Fruit fly (Drosophila melanogaster) whole organism, embryonic: ENCODE data around the gene CG34290.

ENCODE experiments used
- Aef1 ChIP-seq: fragments of 200-800 bp; sonication (Bioruptor generic); IDR thresholded peaks from 3 replicates; pipeline ENCODE4 v1.3.6; 2022; ENCODE audit warnings: missing biosample characterization, missing genetic modification characterization
- CG1024 ChIP-seq: fragments of 200-800 bp; sonication (Bioruptor generic); IDR thresholded peaks from 2 replicates; pipeline ENCODE4 v1.3.6; 2022; ENCODE audit warnings: missing biosample characterization, missing genetic modification characterization
- CG10565 ChIP-seq: fragments of 200-800 bp; sonication (Bioruptor generic); optimal IDR thresholded peaks from 3 replicates; lab custom pipeline; 2016; ENCODE audit warnings: missing biosample characterization, mild to moderate bottlenecking, missing genetic modification characterization
- CG10654 ChIP-seq: fragments of 200-800 bp; sonication (Bioruptor generic); optimal IDR thresholded peaks from 2 replicates; lab custom pipeline; 2016; ENCODE audit warnings: missing biosample characterization, missing genetic modification characterization
- CG10979 ChIP-seq: fragments of 200-800 bp; sonication (Bioruptor generic); optimal IDR thresholded peaks from 2 replicates; lab custom pipeline; 2018; ENCODE audit warnings: missing biosample characterization, mild to moderate bottlenecking, missing genetic modification characterization, moderate library complexity
- CG11504 ChIP-seq: fragments of 200-800 bp; sonication (Bioruptor generic); optimal IDR thresholded peaks from 3 replicates; lab custom pipeline; 2019; ENCODE audit warnings: missing biosample characterization, mild to moderate bottlenecking, missing genetic modification characterization, moderate library complexity
- CG12155 ChIP-seq: fragments of 200-800 bp; sonication (Bioruptor generic); optimal IDR thresholded peaks from 3 replicates; lab custom pipeline; 2016; ENCODE audit warnings: missing biosample characterization, missing genetic modification characterization
- CG12236 ChIP-seq: fragments of 200-800 bp; sonication (Bioruptor generic); optimal IDR thresholded peaks from 2 replicates; lab custom pipeline; 2016; ENCODE audit warnings: missing biosample characterization, missing genetic modification characterization
- CG1233 ChIP-seq: fragments of 200-800 bp; sonication (Bioruptor generic); optimal IDR thresholded peaks from 4 replicates; lab custom pipeline; 2018; ENCODE audit warnings: missing biosample characterization, mild to moderate bottlenecking, missing genetic modification characterization
- CG12744 ChIP-seq: fragments of 200-800 bp; sonication (Bioruptor generic); optimal IDR thresholded peaks from 2 replicates; lab custom pipeline; 2016; ENCODE audit warnings: missing biosample characterization, missing genetic modification characterization
- CG13775 ChIP-seq: fragments of 200-800 bp; sonication (Bioruptor generic); optimal IDR thresholded peaks from 3 replicates; lab custom pipeline; 2017; ENCODE audit warnings: missing biosample characterization, mild to moderate bottlenecking, missing genetic modification characterization
- CG14050 ChIP-seq: fragments of 200-800 bp; sonication (Bioruptor generic); IDR thresholded peaks from 3 replicates; pipeline ENCODE4 v1.3.6; 2022; ENCODE audit warnings: missing biosample characterization, missing genetic modification characterization
- CG14860 ChIP-seq: fragments of 200-800 bp; sonication (Bioruptor generic); IDR thresholded peaks from 3 replicates; pipeline ENCODE4 v1.3.6; 2022; ENCODE audit warnings: missing biosample characterization, missing genetic modification characterization; ENCODE audit not compliant: partially characterized antibody
- CG17328 ChIP-seq: fragments of 200-800 bp; sonication (Bioruptor generic); IDR thresholded peaks from 2 replicates; pipeline ENCODE4 v1.3.6; 2022; ENCODE audit warnings: missing biosample characterization, missing genetic modification characterization
- CG17361 ChIP-seq: fragments of 200-800 bp; sonication (Bioruptor generic); IDR thresholded peaks from 3 replicates; pipeline ENCODE4 v1.3.6; 2022; ENCODE audit warnings: missing biosample characterization, missing genetic modification characterization
- CG2678 ChIP-seq: fragments of 200-800 bp; sonication (Bioruptor generic); optimal IDR thresholded peaks from 3 replicates; lab custom pipeline; 2019; ENCODE audit warnings: missing biosample characterization, mild to moderate bottlenecking, missing genetic modification characterization, moderate library complexity
- CG31388 ChIP-seq: fragments of 200-800 bp; sonication (Bioruptor generic); optimal IDR thresholded peaks from 2 replicates; lab custom pipeline; 2016; ENCODE audit warnings: missing biosample characterization, missing genetic modification characterization
- CG32772 ChIP-seq: fragments of 200-800 bp; sonication (Bioruptor generic); IDR thresholded peaks from 2 replicates; pipeline ENCODE4 v1.3.6; 2022; ENCODE audit warnings: missing biosample characterization, missing genetic modification characterization
- CG33557 ChIP-seq: fragments of 200-800 bp; sonication (Bioruptor generic); optimal IDR thresholded peaks from 2 replicates; lab custom pipeline; 2019; ENCODE audit warnings: missing biosample characterization, mild to moderate bottlenecking, missing genetic modification characterization, moderate library complexity
- CG4404 ChIP-seq: fragments of 200-800 bp; sonication (Bioruptor generic); IDR thresholded peaks from 2 replicates; pipeline ENCODE4 v1.3.6; 2022; ENCODE audit warnings: missing biosample characterization, missing genetic modification characterization
- CG7786 ChIP-seq: fragments of 200-800 bp; sonication (Bioruptor generic); optimal IDR thresholded peaks from 2 replicates; lab custom pipeline; 2016; ENCODE audit warnings: missing biosample characterization, missing genetic modification characterization
- CG8089 ChIP-seq: fragments of 200-800 bp; sonication (Bioruptor generic); optimal IDR thresholded peaks from 3 replicates; lab custom pipeline; 2016; ENCODE audit warnings: missing biosample characterization, missing genetic modification characterization
- CG9817 ChIP-seq: fragments of 200-800 bp; sonication (Bioruptor generic); optimal IDR thresholded peaks from 2 replicates; lab custom pipeline; 2018; ENCODE audit warnings: missing biosample characterization, mild to moderate bottlenecking, missing genetic modification characterization, moderate library complexity
- CG9932 ChIP-seq: fragments of 200-800 bp; sonication (Bioruptor generic); IDR thresholded peaks from 2 replicates; pipeline ENCODE4 v1.3.6; 2022; ENCODE audit warnings: missing biosample characterization, missing genetic modification characterization
- Dek ChIP-seq: fragments of 200-800 bp; sonication (Bioruptor generic); optimal IDR thresholded peaks from 3 replicates; lab custom pipeline; 2019; ENCODE audit warnings: missing biosample characterization, mild to moderate bottlenecking, missing genetic modification characterization, moderate library complexity
- Dip2 ChIP-seq: fragments of 200-800 bp; sonication (Bioruptor generic); IDR thresholded peaks from 2 replicates; pipeline ENCODE4 v1.3.6; 2022; ENCODE audit warnings: missing biosample characterization, missing genetic modification characterization
- Hey ChIP-seq: fragments of 200-800 bp; sonication (Bioruptor generic); optimal IDR thresholded peaks from 3 replicates; lab custom pipeline; 2018; ENCODE audit warnings: missing biosample characterization, mild to moderate bottlenecking, missing genetic modification characterization
- Lpt ChIP-seq: fragments of >200 bp; optimal IDR thresholded peaks from 2 replicates; lab custom pipeline; 2018; ENCODE audit warnings: missing biosample characterization, missing genetic modification characterization
- MBD-R2 ChIP-seq: fragments of 200-800 bp; sonication (Bioruptor generic); IDR thresholded peaks from 2 replicates; pipeline ENCODE4 v1.3.6; 2022; ENCODE audit warnings: missing biosample characterization, missing genetic modification characterization
- MESR4 ChIP-seq: fragments of 200-800 bp; sonication (Bioruptor generic); optimal IDR thresholded peaks from 2 replicates; lab custom pipeline; 2018; ENCODE audit warnings: missing biosample characterization, mild to moderate bottlenecking, missing genetic modification characterization, moderate library complexity
- Meics ChIP-seq: fragments of 200-800 bp; sonication (Bioruptor generic); optimal IDR thresholded peaks from 2 replicates; lab custom pipeline; 2017; ENCODE audit warnings: missing biosample characterization, mild to moderate bottlenecking, missing genetic modification characterization
- Stat92E ChIP-seq, 3 experiments: fragments of >200 bp in 2 of 3; fragments of 200-800 bp in 1 of 3; sonication (Bioruptor generic) in 1 of 3; optimal IDR thresholded peaks; 2 replicates each; lab custom pipeline; 2017 to 2019; ENCODE audit warnings: missing biosample characterization in 3 of 3, missing genetic modification characterization in 3 of 3, mild to moderate bottlenecking in 1 of 3, moderate library complexity in 1 of 3
- TFAM ChIP-seq: fragments of 200-800 bp; sonication (Bioruptor generic); optimal IDR thresholded peaks from 2 replicates; lab custom pipeline; 2017; ENCODE audit warnings: missing biosample characterization, missing genetic modification characterization, inconsistent platforms
- YL-1 ChIP-seq: fragments of 200-800 bp; sonication (Bioruptor generic); optimal IDR thresholded peaks from 3 replicates; lab custom pipeline; 2017; ENCODE audit warnings: missing biosample characterization, mild to moderate bottlenecking, missing genetic modification characterization
- cwo ChIP-seq: fragments of 200-800 bp; sonication (Bioruptor generic); optimal IDR thresholded peaks from 3 replicates; lab custom pipeline; 2017; ENCODE audit warnings: missing biosample characterization, missing genetic modification characterization, mild to moderate bottlenecking, moderate library complexity, missing genetic modification reagents
- gcm2 ChIP-seq: fragments of 200-800 bp; sonication (Bioruptor generic); optimal IDR thresholded peaks from 2 replicates; lab custom pipeline; 2016; ENCODE audit warnings: missing biosample characterization, missing genetic modification characterization
- gsb ChIP-seq: fragments of 200-800 bp; sonication (Bioruptor generic); IDR thresholded peaks from 2 replicates; pipeline ENCODE4 v1.3.6; 2022; ENCODE audit warnings: missing biosample characterization, missing genetic modification characterization
- inv ChIP-seq: fragments of 200-800 bp; sonication (Bioruptor generic); IDR thresholded peaks from 2 replicates; pipeline ENCODE4 v1.3.6; 2022; ENCODE audit warnings: missing biosample characterization, missing genetic modification characterization; ENCODE audit not compliant: partially characterized antibody
- knrl ChIP-seq: fragments of 200-800 bp; sonication (Bioruptor generic); IDR thresholded peaks from 3 replicates; pipeline ENCODE4 v1.3.6; 2022; ENCODE audit warnings: missing biosample characterization, missing genetic modification characterization; ENCODE audit not compliant: partially characterized antibody
- lab ChIP-seq: fragments of 200-800 bp; sonication (Bioruptor generic); optimal IDR thresholded peaks from 3 replicates; lab custom pipeline; 2017; ENCODE audit warnings: missing biosample characterization, missing genetic modification characterization, mild to moderate bottlenecking, moderate library complexity, missing genetic modification reagents
- nmo ChIP-seq: fragments of 200-800 bp; sonication (Bioruptor generic); optimal IDR thresholded peaks from 2 replicates; lab custom pipeline; 2018; ENCODE audit warnings: missing biosample characterization, mild to moderate bottlenecking, missing genetic modification characterization, moderate library complexity
- pfk ChIP-seq: fragments of 200-800 bp; sonication (Bioruptor generic); optimal IDR thresholded peaks from 2 replicates; lab custom pipeline; 2018; ENCODE audit warnings: missing biosample characterization, mild to moderate bottlenecking, missing genetic modification characterization, moderate library complexity
- prd ChIP-seq, 3 experiments: fragments of >200 bp in 2 of 3; fragments of 200-800 bp in 1 of 3; sonication (Bioruptor generic) in 1 of 3; optimal IDR thresholded peaks in 2 of 3; IDR thresholded peaks in 1 of 3; 2 replicates in 2 of 3; 3 replicates in 1 of 3; pipeline versions ENCODE4 v1.3.6 to Lab custom; 2017 to 2022; ENCODE audit warnings: missing biosample characterization in 1 of 3, missing genetic modification characterization in 1 of 3
- repo ChIP-seq: fragments of 200-800 bp; sonication (Bioruptor generic); optimal IDR thresholded peaks from 2 replicates; lab custom pipeline; 2016; ENCODE audit warnings: missing biosample characterization, missing genetic modification characterization
- sim ChIP-seq: fragments of 200-800 bp; sonication (Bioruptor generic); IDR thresholded peaks from 2 replicates; pipeline ENCODE4 v1.3.6; 2022; ENCODE audit warnings: missing biosample characterization, missing genetic modification characterization
- sima ChIP-seq: fragments of 200-800 bp; sonication (Bioruptor generic); optimal IDR thresholded peaks from 2 replicates; lab custom pipeline; 2016; ENCODE audit warnings: missing biosample characterization, missing genetic modification characterization
- sna ChIP-seq: fragments of 200-800 bp; sonication (Bioruptor generic); IDR thresholded peaks from 2 replicates; pipeline ENCODE4 v1.3.6; 2022; ENCODE audit warnings: missing biosample characterization, missing genetic modification characterization; ENCODE audit not compliant: partially characterized antibody
- wdn ChIP-seq: fragments of 200-800 bp; sonication (Bioruptor generic); IDR thresholded peaks from 2 replicates; pipeline ENCODE4 v1.3.6; 2022; ENCODE audit warnings: missing biosample characterization, missing genetic modification characterization

CG34290 gene

dm6 chr3R:24259278-24260040 is 30.2 kb downstream of the CG34290 start (continued):
- TF ChIP-seq Stat92E (GFP tag; optimal IDR thresholded peaks at IDR 0.05; lab: Kevin White, UChicago): no peak
- peak; percentile 80 for TF ChIP-seq MBD-R2
- peak; percentile 89 for TF ChIP-seq nmo
- TF ChIP-seq CG14860 (GFP tag; lab: Robert Waterston, UW): no peak
- TF ChIP-seq lab (GFP tag; lab: Kevin White, UChicago): peak; percentile 95
- peak; percentile 86 for TF ChIP-seq cwo (GFP tag; lab: Kevin White, UChicago)
- TF ChIP-seq CG12155 (GFP tag; lab: Kevin White, UChicago): peak; percentile 91
- TF ChIP-seq CG31388 (GFP tag; lab: Kevin White, UChicago): peak; percentile 69
- TF ChIP-seq CG32772 (GFP tag; lab: Robert Waterston, UW): peak; percentile 89
- TF ChIP-seq Dek (tag; lab: Kevin White, UChicago): peak; percentile 92
- TF ChIP-seq gcm2: peak; percentile 79
- peak; percentile 47 for TF ChIP-seq sima (GFP tag; lab: Kevin White, UChicago)
- TF ChIP-seq YL-1 (GFP tag; lab: Kevin White, UChicago): peak; percentile 47
- peak; percentile 88 for TF ChIP-seq CG1233 (GFP tag; lab: Kevin White, UChicago)
- TF ChIP-seq Dip2 (GFP tag; lab: Robert Waterston, UW): no peak
- TF ChIP-seq Aef1 (GFP tag; lab: Robert Waterston, UW): peak; percentile 73
- TF ChIP-seq CG12236 (GFP tag; lab: Kevin White, UChicago): peak; percentile 75
- TF ChIP-seq CG17328 (GFP tag; lab: Robert Waterston, UW): peak; percentile 92
- peak; percentile 94 for TF ChIP-seq CG2678 (tag; lab: Kevin White, UChicago)
- TF ChIP-seq CG10979: peak; percentile 91
- TF ChIP-seq Lpt (GFP tag; lab: Kevin White, UChicago): no peak
- peak; percentile 90; the same call in 2 of the 3 replicates for TF ChIP-seq CG17361
- TF ChIP-seq CG1024 (GFP tag; lab: Robert Waterston, UW): peak; percentile 73
- TF ChIP-seq CG7786: peak; percentile 95
- TF ChIP-seq knrl (GFP tag; lab: Robert Waterston, UW): no peak
- peak; percentile 94 for TF ChIP-seq Meics (GFP tag; lab: Kevin White, UChicago)
- TF ChIP-seq CG8089 (GFP tag; lab: Kevin White, UChicago): peak; percentile 86
- peak; percentile 84 for TF ChIP-seq CG4404
- peak; percentile 62 for TF ChIP-seq TFAM (GFP tag; lab: Kevin White, UChicago)
- no peak for TF ChIP-seq sna (GFP tag; lab: Robert Waterston, UW)
- peak; percentile 88 for TF ChIP-seq CG9932
- TF ChIP-seq wdn (GFP tag; lab: Robert Waterston, UW): peak; percentile 90
- peak; percentile 87 for TF ChIP-seq CG13775 (GFP tag; lab: Kevin White, UChicago)
- peak; percentile 37 for TF ChIP-seq pfk (GFP tag; lab: Kevin White, UChicago)
- no peak for TF ChIP-seq MESR4
- peak; percentile 82 for TF ChIP-seq repo (GFP tag; lab: Kevin White, UChicago)
- no peak for TF ChIP-seq inv (GFP tag; lab: Robert Waterston, UW)
- peak; percentile 77 for TF ChIP-seq gsb
- TF ChIP-seq CG33557 (GFP tag; lab: Kevin White, UChicago): peak; percentile 61
- peak; percentile 16 for TF ChIP-seq Hey (tag; lab: Kevin White, UChicago)
- TF ChIP-seq sim: peak; percentile 74; the same call in 1 of the 2 replicates
- TF ChIP-seq CG12744: peak; percentile 72
- TF ChIP-seq prd (optimal IDR thresholded peaks at IDR 0.05; lab: Kevin White, UChicago): no peak
- TF ChIP-seq prd (GFP tag; IDR thresholded peaks at IDR 0.05; lab: Robert Waterston, UW): peak; percentile 94
- TF ChIP-seq CG11504 (tag; lab: Kevin White, UChicago): peak; percentile 91
- TF ChIP-seq CG9817 (tag; lab: Kevin White, UChicago): peak; percentile 90
- TF ChIP-seq CG14050 (GFP tag; lab: Robert Waterston, UW): peak; percentile 75
- peak; percentile 12 for TF ChIP-seq CG10565 (GFP tag; lab: Kevin White, UChicago)
- TF ChIP-seq CG10654 (GFP tag; lab: Kevin White, UChicago): peak; percentile 81
